Worm (Caenorhabditis elegans) whole organism, late embryonic: ENCODE measurements around the gene srab-3.

Source experiments
- C38D4.7 ChIP-seq: fragments of 200-800 bp; sonication (Bioruptor generic); optimal IDR thresholded peaks from 2 replicates; lab custom pipeline; 2018; ENCODE audit warnings: mild to moderate bottlenecking, missing genetic modification characterization, moderate library complexity, missing compliant biosample characterization
- F13H6.1 ChIP-seq: sonication (generic microtip); optimal IDR thresholded peaks from 2 replicates; lab custom pipeline; 2016; ENCODE audit warnings: missing genetic modification characterization, missing compliant biosample characterization
- K02D7.2 ChIP-seq: sonication (generic microtip); optimal IDR thresholded peaks from 2 replicates; lab custom pipeline; 2017; ENCODE audit warnings: mild to moderate bottlenecking, missing genetic modification characterization, missing compliant biosample characterization
- Y22D7AL.16 ChIP-seq: sonication (generic microtip); optimal IDR thresholded peaks from 2 replicates; lab custom pipeline; 2016; ENCODE audit warnings: missing genetic modification characterization, missing compliant biosample characterization
- ahr-1 ChIP-seq: sonication (generic microtip); optimal IDR thresholded peaks from 2 replicates; lab custom pipeline; 2016; ENCODE audit warnings: missing genetic modification characterization, missing compliant biosample characterization
- ama-1 ChIP-seq: fragments of 150-350 bp; optimal IDR thresholded peaks from 2 replicates; lab custom pipeline; 2014
- ceh-14 ChIP-seq: sonication (generic microtip); optimal IDR thresholded peaks from 2 replicates; lab custom pipeline; 2016; ENCODE audit warnings: missing genotype, missing genetic modification characterization, missing compliant biosample characterization
- ceh-19 ChIP-seq: fragments of 200-800 bp; sonication (Bioruptor generic); optimal IDR thresholded peaks from 2 replicates; lab custom pipeline; 2018; ENCODE audit warnings: mild to moderate bottlenecking, missing genetic modification characterization, missing compliant biosample characterization
- ceh-22 ChIP-seq: sonication (generic microtip); optimal IDR thresholded peaks from 2 replicates; lab custom pipeline; 2017; ENCODE audit warnings: missing biosample characterization, missing genetic modification characterization
- ceh-24 ChIP-seq: sonication (generic microtip); optimal IDR thresholded peaks from 2 replicates; lab custom pipeline; 2016; ENCODE audit warnings: mild to moderate bottlenecking, missing genetic modification characterization, missing compliant biosample characterization
- ceh-30 ChIP-seq: fragments of 150-350 bp; optimal IDR thresholded peaks from 2 replicates; lab custom pipeline; 2014; ENCODE audit warnings: missing biosample characterization, missing genetic modification characterization
- ceh-31 ChIP-seq: sonication (generic microtip); optimal IDR thresholded peaks from 2 replicates; lab custom pipeline; 2016; ENCODE audit warnings: missing genetic modification characterization, missing compliant biosample characterization
- ceh-34 ChIP-seq: sonication (generic microtip); optimal IDR thresholded peaks from 2 replicates; lab custom pipeline; 2016; ENCODE audit warnings: mild to moderate bottlenecking, missing genetic modification characterization, missing compliant biosample characterization
- che-1 ChIP-seq: sonication (generic microtip); optimal IDR thresholded peaks from 2 replicates; lab custom pipeline; 2016; ENCODE audit warnings: mild to moderate bottlenecking, missing genetic modification characterization, missing compliant biosample characterization
- elt-2 ChIP-seq: sonication (generic microtip); optimal IDR thresholded peaks from 2 replicates; lab custom pipeline; 2016; ENCODE audit warnings: missing genetic modification reagents, missing genetic modification characterization, missing compliant biosample characterization
- eyg-1 ChIP-seq: sonication (generic microtip); optimal IDR thresholded peaks from 2 replicates; lab custom pipeline; 2016; ENCODE audit warnings: missing genotype, missing genetic modification characterization, missing compliant biosample characterization
- fax-1 ChIP-seq: sonication (generic microtip); optimal IDR thresholded peaks from 2 replicates; lab custom pipeline; 2016; ENCODE audit warnings: missing genotype, missing genetic modification characterization, missing compliant biosample characterization
- fkh-10 ChIP-seq: fragments of 150-350 bp; optimal IDR thresholded peaks from 2 replicates; lab custom pipeline; 2014; ENCODE audit warnings: missing biosample characterization, missing genetic modification reagents, missing genetic modification characterization
- fkh-6 ChIP-seq: sonication (generic microtip); optimal IDR thresholded peaks from 2 replicates; lab custom pipeline; 2016; ENCODE audit warnings: missing genetic modification characterization, missing compliant biosample characterization
- hlh-13 ChIP-seq: fragments of 200-800 bp; sonication (Bioruptor generic); optimal IDR thresholded peaks from 2 replicates; lab custom pipeline; 2018; ENCODE audit warnings: mild to moderate bottlenecking, missing genetic modification characterization, missing compliant biosample characterization
- hlh-15 ChIP-seq: sonication (generic microtip); optimal IDR thresholded peaks from 2 replicates; lab custom pipeline; 2016; ENCODE audit warnings: missing genetic modification characterization, missing compliant biosample characterization
- hlh-30 ChIP-seq: sonication (generic microtip); optimal IDR thresholded peaks from 2 replicates; lab custom pipeline; 2017; ENCODE audit warnings: antibody characterized with exemption, missing genetic modification characterization, missing compliant biosample characterization; ENCODE audit not compliant: insufficient read depth
- lin-11 ChIP-seq: fragments of 200-800 bp; sonication (Bioruptor generic); optimal IDR thresholded peaks from 2 replicates; lab custom pipeline; 2018; ENCODE audit warnings: mild to moderate bottlenecking, missing genetic modification characterization, missing compliant biosample characterization
- madf-2 ChIP-seq: sonication (generic microtip); optimal IDR thresholded peaks from 2 replicates; lab custom pipeline; 2017; ENCODE audit warnings: missing genetic modification characterization, missing compliant biosample characterization
- mec-3 ChIP-seq: sonication (generic microtip); optimal IDR thresholded peaks from 2 replicates; lab custom pipeline; 2016; ENCODE audit warnings: borderline replicate concordance, missing genetic modification characterization, missing compliant biosample characterization
- nfya-1 ChIP-seq: sonication (generic microtip); optimal IDR thresholded peaks from 2 replicates; lab custom pipeline; 2017; ENCODE audit warnings: missing genetic modification characterization, mild to moderate bottlenecking, missing compliant biosample characterization, antibody characterized with exemption, moderate library complexity
- nhr-11 ChIP-seq: fragments of 150-350 bp; optimal IDR thresholded peaks from 2 replicates; lab custom pipeline; 2014; ENCODE audit warnings: missing biosample characterization, missing genetic modification characterization
- nhr-232 ChIP-seq: sonication (generic microtip); optimal IDR thresholded peaks from 2 replicates; lab custom pipeline; 2016; ENCODE audit warnings: missing genetic modification characterization, missing compliant biosample characterization
- pax-1 ChIP-seq: fragments of 150-350 bp; optimal IDR thresholded peaks from 2 replicates; lab custom pipeline; 2014; ENCODE audit warnings: missing biosample characterization, missing genetic modification characterization
- pha-4 ChIP-seq: fragments of 150-350 bp; optimal IDR thresholded peaks from 2 replicates; lab custom pipeline; 2018; ENCODE audit warnings: missing biosample characterization, missing genetic modification reagents, missing genetic modification characterization
- pqm-1 ChIP-seq: sonication (generic microtip); optimal IDR thresholded peaks from 2 replicates; lab custom pipeline; 2016; ENCODE audit warnings: missing genetic modification characterization, missing compliant biosample characterization
- pros-1 ChIP-seq: fragments of 150-350 bp; optimal IDR thresholded peaks from 2 replicates; lab custom pipeline; 2014; ENCODE audit warnings: missing biosample characterization, missing genetic modification reagents, missing genetic modification characterization
- sdc-2 ChIP-seq: sonication (generic microtip); optimal IDR thresholded peaks from 2 replicates; lab custom pipeline; 2016; ENCODE audit warnings: missing genotype, missing genetic modification characterization, missing compliant biosample characterization
- sox-2 ChIP-seq: fragments of 200-800 bp; sonication (Bioruptor generic); IDR thresholded peaks from 2 replicates; pipeline ENCODE4 v1.3.6; 2022; ENCODE audit warnings: missing genetic modification reagents, missing genetic modification characterization, missing compliant biosample characterization
- sox-4 ChIP-seq: sonication (generic microtip); optimal IDR thresholded peaks from 2 replicates; lab custom pipeline; 2017; ENCODE audit warnings: mild to moderate bottlenecking, missing genetic modification characterization, inconsistent platforms, missing compliant biosample characterization
- syd-9 ChIP-seq: sonication (generic microtip); optimal IDR thresholded peaks from 2 replicates; lab custom pipeline; 2016; ENCODE audit warnings: mild to moderate bottlenecking, missing genetic modification characterization, moderate library complexity, missing compliant biosample characterization
- tbx-2 ChIP-seq: sonication (generic microtip); optimal IDR thresholded peaks from 2 replicates; lab custom pipeline; 2016; ENCODE audit warnings: missing genetic modification characterization, missing compliant biosample characterization
- unc-3 ChIP-seq, 2 experiments: fragments of 200-800 bp in 1 of 2; sonication (Bioruptor generic) in 1 of 2; sonication (generic microtip) in 1 of 2; conservative IDR thresholded peaks in 1 of 2; optimal IDR thresholded peaks in 1 of 2; 2 replicates each; pipeline versions ENCODE4 v1.3.6 to Lab custom; 2016 to 2022; ENCODE audit warnings: missing compliant biosample characterization in 2 of 2, missing genetic modification characterization in 2 of 2, missing genetic modification reagents in 1 of 2

The srab-3 gene

ce11 chrV:5107816-5108215, at the start of gene srab-3:
srab-3 (minus strand) TSS chrV:5107916.
- TF ChIP-seq fkh-6 (tag; lab: Kevin White, UChicago) (no peak), hlh-13 (GFP tag; lab: Kevin White, UChicago) (no peak), sox-2 (GFP tag; lab: Robert Waterston, UW) (no peak), nhr-232 (tag; lab: Kevin White, UChicago) (no peak), ceh-19 (GFP tag; lab: Kevin White, UChicago) (no peak), hlh-15 (no peak), ama-1 (lab: Kevin White, UChicago) (no peak), madf-2 (no peak), pros-1 (tag; lab: Kevin White, UChicago) (no peak)

ce11 chrV:5155516-5155915, 47.8 kb upstream of the srab-3 start, which contains the start of gene srx-38:
srx-38 (minus strand) TSS chrV:5155616.
- no peak for TF ChIP-seq nfya-1
- no peak for TF ChIP-seq pax-1
- TF ChIP-seq ceh-34 (tag; lab: Kevin White, UChicago) = no peak
- TF ChIP-seq tbx-2 = no peak
- no peak for TF ChIP-seq K02D7.2 (tag; lab: Kevin White, UChicago)
- TF ChIP-seq sox-4 (tag; lab: Kevin White, UChicago) = no peak
- TF ChIP-seq mec-3 (tag; lab: Kevin White, UChicago) = no peak
- TF ChIP-seq syd-9 = no peak
- no peak for TF ChIP-seq ceh-31 (tag; lab: Kevin White, UChicago)
- TF ChIP-seq ceh-24 = no peak
- TF ChIP-seq lin-11 (tag; lab: Kevin White, UChicago) = no peak
- no peak for TF ChIP-seq ahr-1 (tag; lab: Kevin White, UChicago)
- TF ChIP-seq F13H6.1 (tag; lab: Kevin White, UChicago) = no peak
- TF ChIP-seq, all 69 proteins: peak for 0

- TF ChIP-seq ceh-22 (tag; lab: Kevin White, UChicago) (no peak), hlh-13 (GFP tag; lab: Kevin White, UChicago) (no peak), elt-2 (no peak)
- TF ChIP-seq, all 69 proteins: peak for 0
Measured at ce11 chrV:5150880-5151279, 43.2 kb upstream of the srab-3 start, which contains the start of gene srh-130. srh-130 (plus strand) TSS chrV:5151180.

ce11 chrV:5146394-5146793, 38.7 kb upstream of the srab-3 start, which contains the start of gene F14F9.6:
F14F9.6 (minus strand) TSS chrV:5146494.
- TF ChIP-seq pqm-1 = no peak
- no peak for TF ChIP-seq fax-1 (tag; lab: Kevin White, UChicago)
- no peak for TF ChIP-seq ceh-14 (tag; lab: Kevin White, UChicago)
- no peak for TF ChIP-seq hlh-30
- no peak for TF ChIP-seq hlh-13 (GFP tag; lab: Kevin White, UChicago)
- TF ChIP-seq fkh-10 = no peak
- TF ChIP-seq Y22D7AL.16 (tag; lab: Kevin White, UChicago) = no peak
- TF ChIP-seq unc-3 (GFP tag; conservative IDR thresholded peaks at IDR 0.05; lab: Robert Waterston, UW) = no peak
- TF ChIP-seq unc-3 (tag; optimal IDR thresholded peaks at IDR 0.05; lab: Kevin White, UChicago) = no peak
- TF ChIP-seq che-1 (tag; lab: Kevin White, UChicago) = no peak
- TF ChIP-seq ceh-19 (GFP tag; lab: Kevin White, UChicago) = no peak
- TF ChIP-seq pha-4 (tag; lab: Kevin White, UChicago) = no peak

DNA sequence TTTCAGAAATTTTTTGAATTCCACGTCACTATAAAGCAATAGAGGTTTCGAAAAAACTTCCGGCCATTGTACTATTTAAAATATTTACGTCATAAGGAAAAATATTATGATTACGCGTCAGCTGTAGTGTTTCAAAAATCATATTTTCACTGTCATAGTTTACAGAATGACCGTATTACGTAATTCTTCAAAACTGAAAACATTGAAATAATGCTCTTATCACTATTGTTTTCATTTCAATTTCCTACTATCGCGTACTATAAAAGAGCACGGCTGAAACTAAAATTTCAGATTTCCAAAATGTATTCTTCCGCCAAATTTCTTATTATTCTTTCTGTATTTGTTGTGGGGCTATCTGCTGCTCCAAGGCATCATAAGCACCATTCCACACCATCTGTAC, 36.8 kb upstream of the srab-3 start, which contains the start of gene F14F9.2:
TSS of gene F14F9.2 (plus strand) at position 301 of the 400 bp plus-strand sequence.
- TF ChIP-seq ceh-30 (tag; lab: Kevin White, UChicago) = no peak
- no peak for TF ChIP-seq pqm-1
- TF ChIP-seq nhr-11 (tag; lab: Kevin White, UChicago) = no peak
- no peak for TF ChIP-seq fax-1 (tag; lab: Kevin White, UChicago)
- no peak for TF ChIP-seq sdc-2
- no peak for TF ChIP-seq C38D4.7 (GFP tag; lab: Kevin White, UChicago)
- TF ChIP-seq eyg-1 (tag; lab: Kevin White, UChicago) = no peak
- no peak for TF ChIP-seq che-1 (tag; lab: Kevin White, UChicago)
- TF ChIP-seq pha-4 (tag; lab: Kevin White, UChicago) = no peak
